Fruit fly (Drosophila melanogaster): ENCODE data around the gene Atx-1.
A peak's percentile ranks its signal among the peaks of the same experiment; 100 is the strongest.

The Atx-1 gene

DNA sequence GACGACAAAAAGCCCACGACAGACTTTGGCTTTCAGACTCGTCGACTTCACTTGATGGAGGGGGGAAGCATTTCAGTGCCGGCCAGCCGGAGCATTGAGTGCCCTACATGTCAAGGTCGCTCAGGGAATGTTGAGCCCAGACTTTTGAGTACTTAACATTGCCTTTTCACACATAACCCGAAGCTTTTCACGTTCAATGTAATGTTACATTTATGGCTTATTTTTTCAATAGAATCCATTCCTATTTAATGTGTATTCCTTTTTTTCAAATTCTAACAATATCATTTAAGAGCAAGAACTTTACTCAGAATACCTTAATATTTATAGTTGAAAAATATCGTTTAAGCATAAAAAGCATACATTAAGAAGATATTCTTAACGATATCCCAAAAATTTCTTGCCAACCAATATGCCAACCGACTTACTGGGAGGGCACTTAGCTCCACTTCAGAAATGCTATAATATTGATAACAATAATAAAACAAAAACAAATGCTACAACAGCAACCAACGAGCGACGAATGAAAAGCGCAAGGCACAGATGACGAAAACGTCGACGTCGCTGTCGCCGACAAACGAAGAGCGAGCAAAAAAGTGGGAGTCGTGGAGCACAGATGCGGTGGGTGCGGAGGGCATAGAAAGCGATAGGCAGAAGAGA is 36.9 kb downstream of the Atx-1 start:
- peak; percentile 75 for TF ChIP-seq CG1620 (GFP tag; optimal IDR thresholded peaks at IDR 0.05)
- no peak for TF ChIP-seq cic (GFP tag; optimal IDR thresholded peaks at IDR 0.05)
- TF ChIP-seq ovo (GFP tag; optimal IDR thresholded peaks at IDR 0.05) = no peak
- peak; percentile 86 for TF ChIP-seq CG11617 (GFP tag; optimal IDR thresholded peaks at IDR 0.05)
- peak; percentile 82 for TF ChIP-seq pad (GFP tag; optimal IDR thresholded peaks at IDR 0.05)
- peak; percentile 60 for TF ChIP-seq CG7101 (tag; optimal IDR thresholded peaks at IDR 0.05)
- peak; percentile 30 for TF ChIP-seq bab1 (GFP tag; optimal IDR thresholded peaks at IDR 0.05)
- no peak for TF ChIP-seq Crg-1 (GFP tag; optimal IDR thresholded peaks at IDR 0.05)
- TF ChIP-seq CG7045 (GFP tag; optimal IDR thresholded peaks at IDR 0.05) = peak; percentile 68
- TF ChIP-seq Clk (GFP tag; optimal IDR thresholded peaks at IDR 0.05) = peak; percentile 63
- peak; percentile 36 for TF ChIP-seq CG5204 (GFP tag; optimal IDR thresholded peaks at IDR 0.05)
- no peak for TF ChIP-seq CG33017 (tag; optimal IDR thresholded peaks at IDR 0.05)
- TF ChIP-seq kay (GFP tag; ENCODE audit: borderline replicate concordance) = peak; percentile 25
- peak; percentile 80 for TF ChIP-seq CG12768 (GFP tag; optimal IDR thresholded peaks at IDR 0.05)
- peak; percentile 66 for TF ChIP-seq CG14711 (tag; optimal IDR thresholded peaks at IDR 0.05)
- TF ChIP-seq Mnt (GFP tag; optimal IDR thresholded peaks at IDR 0.05) = no peak
- peak; percentile 93 for TF ChIP-seq Hr96 (GFP tag; optimal IDR thresholded peaks at IDR 0.05)
- peak; percentile 58 for TF ChIP-seq tj (GFP tag; optimal IDR thresholded peaks at IDR 0.05)
- TF ChIP-seq toe (GFP tag; optimal IDR thresholded peaks at IDR 0.05) = peak; percentile 48
- TF ChIP-seq cnc (optimal IDR thresholded peaks at IDR 0.05) = no peak

DNA sequence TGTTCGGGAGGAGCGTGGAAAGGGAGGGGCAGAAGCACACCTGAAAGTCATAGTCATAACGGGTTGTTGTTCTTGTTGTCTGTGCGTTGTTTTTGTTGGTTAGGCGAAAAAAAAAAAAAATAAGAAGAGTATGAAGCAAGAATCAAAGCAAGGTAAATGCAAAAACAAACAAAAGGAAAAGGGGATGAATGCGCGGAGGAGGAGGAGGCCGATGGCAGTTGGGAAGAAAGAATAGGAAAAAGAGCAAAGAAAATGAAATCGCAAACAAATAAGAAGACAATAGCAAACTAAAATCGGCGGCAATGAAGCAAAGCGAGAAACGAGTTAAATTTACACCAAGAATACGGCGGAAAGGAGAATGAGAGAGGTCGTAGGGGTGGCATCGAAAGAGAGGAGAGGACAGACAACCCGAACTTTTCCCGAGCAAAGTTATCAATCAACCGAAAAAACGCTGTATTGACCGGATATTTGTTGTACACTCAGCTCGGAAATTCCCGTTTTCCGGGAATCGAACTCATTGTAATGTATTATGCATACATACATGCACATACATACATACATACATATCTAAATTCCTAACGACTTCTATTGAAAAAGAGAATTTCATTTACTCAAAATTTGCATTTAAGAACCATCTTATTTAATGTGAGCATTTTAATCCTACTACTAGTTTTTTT is 37.5 kb downstream of the Atx-1 start:
- peak; percentile 28 for TF ChIP-seq CG14711 (tag; optimal IDR thresholded peaks at IDR 0.05)
- TF ChIP-seq bab1 (GFP tag; optimal IDR thresholded peaks at IDR 0.05) = no peak
- no peak for TF ChIP-seq cic (GFP tag; optimal IDR thresholded peaks at IDR 0.05)
- TF ChIP-seq CG12768 (GFP tag; optimal IDR thresholded peaks at IDR 0.05) = no peak

DNA sequence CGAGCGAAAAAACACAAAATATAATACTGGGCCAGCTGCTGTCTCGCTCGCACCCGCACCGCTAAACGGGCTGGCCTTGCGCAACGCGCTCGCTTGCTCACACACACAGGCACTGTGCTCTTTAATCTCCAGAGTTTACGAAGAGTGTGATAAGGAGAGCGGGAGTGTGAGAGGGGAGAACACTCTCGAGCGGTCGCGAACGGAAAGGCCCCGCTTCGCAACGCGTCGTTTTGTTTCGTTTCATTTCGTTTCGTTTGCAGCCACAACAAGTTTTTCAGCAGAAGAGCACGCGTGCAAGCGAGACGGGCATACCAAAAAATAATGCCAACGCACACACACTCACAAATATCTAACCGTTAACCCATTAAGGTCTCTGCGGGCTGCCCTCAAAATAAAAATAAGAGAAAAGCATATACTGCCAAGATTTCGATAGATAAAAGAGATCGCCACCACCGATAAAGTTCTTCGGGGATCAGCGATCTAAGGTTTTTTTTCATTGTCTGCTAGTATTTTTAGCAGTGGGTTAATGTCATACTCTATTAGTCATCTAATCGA is 38.6 kb downstream of the Atx-1 start:
- TF ChIP-seq CG7101 (tag; optimal IDR thresholded peaks at IDR 0.05) = peak; percentile 91
- TF ChIP-seq Hr96 (GFP tag; optimal IDR thresholded peaks at IDR 0.05) = peak; percentile 61
- no peak for TF ChIP-seq Crg-1 (GFP tag; optimal IDR thresholded peaks at IDR 0.05)
- peak; percentile 64 for TF ChIP-seq CG11617 (GFP tag; optimal IDR thresholded peaks at IDR 0.05)
- peak; percentile 86 for TF ChIP-seq CG14711 (tag; optimal IDR thresholded peaks at IDR 0.05)
- TF ChIP-seq Clk (GFP tag; optimal IDR thresholded peaks at IDR 0.05) = peak; percentile 30
- peak; percentile 81 for TF ChIP-seq cic (GFP tag; optimal IDR thresholded peaks at IDR 0.05)
- peak; percentile 45 for TF ChIP-seq CG5204 (GFP tag; optimal IDR thresholded peaks at IDR 0.05)
- peak; percentile 61 for TF ChIP-seq kay (GFP tag; ENCODE audit: borderline replicate concordance)
- peak; percentile 71 for TF ChIP-seq CG7045 (GFP tag; optimal IDR thresholded peaks at IDR 0.05)
- no peak for TF ChIP-seq toe (GFP tag; optimal IDR thresholded peaks at IDR 0.05)
- TF ChIP-seq bab1 (GFP tag; optimal IDR thresholded peaks at IDR 0.05) = peak; percentile 92
- TF ChIP-seq CG1620 (GFP tag; optimal IDR thresholded peaks at IDR 0.05) = peak; percentile 56
- TF ChIP-seq pad (GFP tag; optimal IDR thresholded peaks at IDR 0.05) = peak; percentile 82
- TF ChIP-seq CG12768 (GFP tag; optimal IDR thresholded peaks at IDR 0.05) = peak; percentile 69
- no peak for TF ChIP-seq cnc (optimal IDR thresholded peaks at IDR 0.05)
- peak; percentile 57 for TF ChIP-seq CG33017 (tag; optimal IDR thresholded peaks at IDR 0.05)
- TF ChIP-seq Mnt (GFP tag; optimal IDR thresholded peaks at IDR 0.05) = peak; percentile 56
- TF ChIP-seq tj (GFP tag; optimal IDR thresholded peaks at IDR 0.05) = peak; percentile 86
- peak; percentile 30 for TF ChIP-seq ovo (GFP tag; optimal IDR thresholded peaks at IDR 0.05)

DNA sequence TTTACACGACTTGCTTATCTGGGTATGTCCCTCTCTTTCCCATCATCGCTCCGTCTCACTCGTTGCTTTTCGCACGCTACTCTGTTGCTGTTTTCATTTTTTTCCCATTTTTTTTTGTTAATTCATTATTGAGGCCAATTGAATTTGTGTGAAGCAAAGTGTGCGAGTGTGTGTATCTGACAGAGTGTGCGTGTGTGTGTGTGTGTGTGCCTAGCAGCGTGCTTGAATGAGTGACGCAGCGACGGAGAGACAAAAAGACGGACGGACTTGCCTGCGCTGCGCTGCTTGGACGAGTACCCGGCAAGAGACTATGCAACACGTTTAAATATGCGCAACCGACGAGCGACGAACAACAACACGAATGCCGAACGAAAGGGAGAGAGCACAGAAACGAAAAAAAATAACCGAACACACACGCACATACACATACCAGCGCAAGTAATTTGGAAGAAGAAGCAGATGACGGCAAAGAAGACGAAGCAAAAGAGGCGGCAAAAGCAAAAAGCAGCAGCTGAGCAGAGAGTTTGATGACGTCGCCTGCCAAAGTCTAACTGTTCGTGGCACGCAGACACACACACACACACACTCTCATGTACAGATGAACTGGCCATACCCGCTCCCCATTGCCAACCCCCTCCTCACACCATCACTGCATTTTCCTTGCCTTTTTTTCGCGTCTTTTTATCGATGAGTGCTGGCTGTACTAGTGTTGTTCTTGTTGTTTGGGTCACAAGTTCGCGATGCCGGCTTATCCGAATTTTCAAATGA is 39.7 kb downstream of the Atx-1 start:
- TF ChIP-seq ovo (GFP tag; optimal IDR thresholded peaks at IDR 0.05) (no peak), CG14711 (tag; optimal IDR thresholded peaks at IDR 0.05) (no peak), CG7045 (GFP tag; optimal IDR thresholded peaks at IDR 0.05) (no peak), cic (GFP tag; optimal IDR thresholded peaks at IDR 0.05) (peak; percentile 42), kay (GFP tag; ENCODE audit: borderline replicate concordance) (peak; percentile 86), Hr96 (GFP tag; optimal IDR thresholded peaks at IDR 0.05) (no peak), CG11617 (GFP tag; optimal IDR thresholded peaks at IDR 0.05) (no peak), bab1 (GFP tag; optimal IDR thresholded peaks at IDR 0.05) (no peak), CG12768 (GFP tag; optimal IDR thresholded peaks at IDR 0.05) (no peak), cnc (optimal IDR thresholded peaks at IDR 0.05) (no peak), CG33017 (tag; optimal IDR thresholded peaks at IDR 0.05) (no peak), CG1620 (GFP tag; optimal IDR thresholded peaks at IDR 0.05) (no peak), Mnt (GFP tag; optimal IDR thresholded peaks at IDR 0.05) (peak; percentile 37), CG7101 (tag; optimal IDR thresholded peaks at IDR 0.05) (no peak), tj (GFP tag; optimal IDR thresholded peaks at IDR 0.05) (peak; percentile 25), CG5204 (GFP tag; optimal IDR thresholded peaks at IDR 0.05) (no peak), Clk (GFP tag; optimal IDR thresholded peaks at IDR 0.05) (no peak), Crg-1 (GFP tag; optimal IDR thresholded peaks at IDR 0.05) (no peak), pad (GFP tag; optimal IDR thresholded peaks at IDR 0.05) (no peak), toe (GFP tag; optimal IDR thresholded peaks at IDR 0.05) (no peak)

Measured in whole organism, adult.